Fruit fly (Drosophila melanogaster): Measurements from ENCODE around the gene CG12480.

CG12480 gene

dm6 chrX:14211250-14211944 is 42.0 kb downstream of the CG12480 start (continued):
- TF ChIP-seq CG10462 (GFP tag; optimal IDR thresholded peaks at IDR 0.05) (no peak), Drgx (GFP tag; IDR thresholded peaks at IDR 0.05) (no peak), chif (GFP tag; optimal IDR thresholded peaks at IDR 0.05) (no peak), grn (GFP tag; optimal IDR thresholded peaks at IDR 0.05) (no peak), row (GFP tag; IDR thresholded peaks at IDR 0.05) (0 out of 3 replicates have a peak, but pooled peaks have one; percentile 13), zfh1 (GFP tag; IDR thresholded peaks at IDR 0.05) (no peak), CG11560 (tag; IDR thresholded peaks at IDR 0.05) (no peak), yki (optimal IDR thresholded peaks at IDR 0.05) (peak; percentile 37), CoRest (tag; optimal IDR thresholded peaks at IDR 0.05) (no peak), Doc2 (GFP tag; IDR thresholded peaks at IDR 0.05) (no peak), CG17802 (tag; optimal IDR thresholded peaks at IDR 0.05) (no peak)

- TF ChIP-seq Ets97D (GFP tag; optimal IDR thresholded peaks at IDR 0.05) (no peak), gem (tag; optimal IDR thresholded peaks at IDR 0.05) (no peak), peb (GFP tag; IDR thresholded peaks at IDR 0.05) (no peak), lilli (GFP tag; optimal IDR thresholded peaks at IDR 0.05) (no peak), esg (GFP tag; conservative IDR thresholded peaks at IDR 0.05) (no peak), gsb (GFP tag; IDR thresholded peaks at IDR 0.05) (no peak), CG2678 (tag; optimal IDR thresholded peaks at IDR 0.05) (no peak), chinmo (GFP tag; IDR thresholded peaks at IDR 0.05; ENCODE audit: partially characterized antibody) (peak; percentile 78; the same call in 2 of the 4 replicates), pb (GFP tag; optimal IDR thresholded peaks at IDR 0.05) (no peak), H2.0 (GFP tag; IDR thresholded peaks at IDR 0.05) (no peak), Vsx1 (GFP tag; optimal IDR thresholded peaks at IDR 0.05) (no peak), CG7357 (GFP tag; IDR thresholded peaks at IDR 0.05) (no peak), CG11723 (GFP tag; optimal IDR thresholded peaks at IDR 0.05) (no peak), schlank (tag; optimal IDR thresholded peaks at IDR 0.05) (no peak), CG10979 (tag; optimal IDR thresholded peaks at IDR 0.05) (no peak), ftz-f1 (GFP tag; optimal IDR thresholded peaks at IDR 0.05) (no peak), grau (tag; optimal IDR thresholded peaks at IDR 0.05) (peak; percentile 33), Bteb2 (GFP tag; optimal IDR thresholded peaks at IDR 0.05) (no peak), CG9932 (GFP tag; IDR thresholded peaks at IDR 0.05) (no peak), PHDP (tag; optimal IDR thresholded peaks at IDR 0.05) (no peak), CG7839 (tag; optimal IDR thresholded peaks at IDR 0.05) (no peak), en (GFP tag; optimal IDR thresholded peaks at IDR 0.05) (no peak), Gug (GFP tag; IDR thresholded peaks at IDR 0.05) (no peak), NfI (GFP tag; optimal IDR thresholded peaks at IDR 0.05) (no peak), ewg (GFP tag; optimal IDR thresholded peaks at IDR 0.05) (no peak), CG2889 (GFP tag; IDR thresholded peaks at IDR 0.05) (no peak), CG10431 (GFP tag; optimal IDR thresholded peaks at IDR 0.05) (no peak), CG31388 (GFP tag; optimal IDR thresholded peaks at IDR 0.05) (no peak), Dp (GFP tag; optimal IDR thresholded peaks at IDR 0.05) (no peak), Atf3 (GFP tag; optimal IDR thresholded peaks at IDR 0.05) (no peak), Kr (GFP tag; optimal IDR thresholded peaks at IDR 0.05) (no peak), CG34422 (GFP tag; IDR thresholded peaks at IDR 0.05) (no peak), H15 (GFP tag; IDR thresholded peaks at IDR 0.05) (no peak), p53 (GFP tag; optimal IDR thresholded peaks at IDR 0.05) (no peak), Dfd (GFP tag; optimal IDR thresholded peaks at IDR 0.05) (no peak), CG1603 (tag; optimal IDR thresholded peaks at IDR 0.05) (no peak), wor (GFP tag; IDR thresholded peaks at IDR 0.05) (no peak), eyg (GFP tag; optimal IDR thresholded peaks at IDR 0.05) (no peak), inv (GFP tag; IDR thresholded peaks at IDR 0.05; ENCODE audit: partially characterized antibody) (no peak)
Measured at dm6 chrX:14212147-14212792, 42.9 kb downstream of the CG12480 start.
